Worm (Caenorhabditis elegans) whole organism, midembryonic: ENCODE results near the gene ttr-45.

Experiments used
- T22C8.4 ChIP-seq: fragments of 200-800 bp; sonication (Bioruptor generic); IDR thresholded peaks from 2 replicates; pipeline ENCODE4 v1.3.6; 2022; ENCODE audit warnings: missing genetic modification characterization, missing compliant biosample characterization
- cog-1 ChIP-seq: sonication (generic microtip); optimal IDR thresholded peaks from 2 replicates; lab custom pipeline; 2016; ENCODE audit warnings: missing genetic modification characterization, missing compliant biosample characterization
- flt-1 ChIP-seq: fragments of 200-800 bp; sonication (Bioruptor generic); IDR thresholded peaks from 2 replicates; pipeline ENCODE4 v1.3.6; 2022; ENCODE audit warnings: missing genetic modification characterization, missing compliant biosample characterization
- med-1 ChIP-seq: sonication (generic microtip); optimal IDR thresholded peaks from 2 replicates; lab custom pipeline; 2017; ENCODE audit warnings: missing genetic modification characterization, mild to moderate bottlenecking, missing compliant biosample characterization, antibody characterized with exemption, missing genetic modification reagents; ENCODE audit not compliant: insufficient read depth
- tab-1 ChIP-seq: fragments of 200-800 bp; sonication (Bioruptor generic); IDR thresholded peaks from 2 replicates; pipeline ENCODE4 v1.3.6; 2022; ENCODE audit warnings: missing genetic modification characterization, missing compliant biosample characterization
- ztf-29 ChIP-seq: fragments of 200-800 bp; sonication (Bioruptor generic); IDR thresholded peaks from 2 replicates; pipeline ENCODE4 v1.3.6; 2022; ENCODE audit warnings: missing genetic modification reagents, missing genetic modification characterization, missing compliant biosample characterization

- TF ChIP-seq ztf-29 (GFP tag; lab: Robert Waterston, UW) (no peak), flt-1 (no peak), med-1 (GFP tag; lab: Kevin White, UChicago) (no peak), T22C8.4 (GFP tag; lab: Robert Waterston, UW) (no peak), tab-1 (GFP tag; lab: Robert Waterston, UW) (no peak), cog-1 (no peak)
These were observed 39.6 kb upstream of the ttr-45 start, which contains the start of gene cho-1 for ce11 chrIV:13214466-13214865.
